Worm (Caenorhabditis elegans) whole organism, midembryonic: Measurements from ENCODE around the gene cwf-19L2.

ENCODE experiments used
- T22C8.4 ChIP-seq: fragments of 200-800 bp; sonication (Bioruptor generic); IDR thresholded peaks from 2 replicates; pipeline ENCODE4 v1.3.6; 2022; ENCODE audit warnings: missing genetic modification characterization, missing compliant biosample characterization
- cog-1 ChIP-seq: sonication (generic microtip); optimal IDR thresholded peaks from 2 replicates; lab custom pipeline; 2016; ENCODE audit warnings: missing genetic modification characterization, missing compliant biosample characterization
- flt-1 ChIP-seq: fragments of 200-800 bp; sonication (Bioruptor generic); IDR thresholded peaks from 2 replicates; pipeline ENCODE4 v1.3.6; 2022; ENCODE audit warnings: missing genetic modification characterization, missing compliant biosample characterization
- klf-2 ChIP-seq: fragments of 200-800 bp; sonication (Bioruptor generic); conservative IDR thresholded peaks from 2 replicates; pipeline ENCODE4 v1.3.6; 2022; ENCODE audit warnings: missing genetic modification reagents, missing genetic modification characterization, missing compliant biosample characterization
- med-1 ChIP-seq: sonication (generic microtip); optimal IDR thresholded peaks from 2 replicates; lab custom pipeline; 2017; ENCODE audit warnings: missing genetic modification characterization, mild to moderate bottlenecking, missing compliant biosample characterization, antibody characterized with exemption, missing genetic modification reagents; ENCODE audit not compliant: insufficient read depth
- ref-1 ChIP-seq: fragments of 200-800 bp; sonication (Bioruptor generic); conservative IDR thresholded peaks from 2 replicates; pipeline ENCODE4 v1.3.6; 2022; ENCODE audit warnings: missing genetic modification reagents, missing genetic modification characterization, missing compliant biosample characterization
- tab-1 ChIP-seq: fragments of 200-800 bp; sonication (Bioruptor generic); IDR thresholded peaks from 2 replicates; pipeline ENCODE4 v1.3.6; 2022; ENCODE audit warnings: missing genetic modification characterization, missing compliant biosample characterization
- ztf-23 ChIP-seq: fragments of 200-800 bp; sonication (Bioruptor generic); IDR thresholded peaks from 2 replicates; pipeline ENCODE4 v1.3.6; 2022; ENCODE audit warnings: missing genetic modification reagents, missing genetic modification characterization, missing compliant biosample characterization
- ztf-29 ChIP-seq: fragments of 200-800 bp; sonication (Bioruptor generic); IDR thresholded peaks from 2 replicates; pipeline ENCODE4 v1.3.6; 2022; ENCODE audit warnings: missing genetic modification reagents, missing genetic modification characterization, missing compliant biosample characterization

Gene cwf-19L2

DNA sequence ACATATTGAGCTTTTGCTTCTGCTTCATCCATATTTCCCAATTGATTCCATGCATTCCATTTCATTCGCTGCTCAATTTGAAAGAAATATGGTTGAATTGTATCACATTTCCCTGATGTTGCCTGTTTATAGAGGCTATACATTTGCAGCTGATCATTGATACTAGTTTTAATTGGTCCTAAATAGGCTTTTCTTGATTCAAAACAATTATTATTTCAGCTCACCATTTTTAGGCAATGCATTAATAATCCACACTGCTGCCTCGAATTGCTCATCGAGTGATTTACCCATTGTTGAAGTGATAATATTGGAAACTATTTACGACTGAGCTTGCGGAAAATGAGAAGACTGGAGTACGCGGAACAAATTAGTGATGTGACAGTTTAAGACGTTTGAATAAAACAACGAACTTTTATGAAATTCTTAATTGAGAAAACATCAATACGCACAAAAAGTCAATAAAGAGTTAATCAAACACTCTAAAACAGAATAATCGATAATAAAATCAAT, 15.2 kb downstream of the cwf-19L2 start, which contains the start of gene acbp-4:
Gene acbp-4, minus strand, starts transcription at position 510 of the 510 bp plus-strand sequence.
- TF ChIP-seq tab-1 (GFP tag; lab: Robert Waterston, UW): no peak
- TF ChIP-seq ztf-29 (GFP tag; lab: Robert Waterston, UW): no peak
- TF ChIP-seq cog-1 (tag; lab: Kevin White, UChicago): no peak
- TF ChIP-seq klf-2: no peak
- no peak for TF ChIP-seq ztf-23 (GFP tag; lab: Robert Waterston, UW)
- TF ChIP-seq T22C8.4: no peak
- TF ChIP-seq flt-1 (GFP tag; lab: Robert Waterston, UW): no peak
- no peak for TF ChIP-seq ref-1 (GFP tag; lab: Robert Waterston, UW)
- no peak for TF ChIP-seq med-1

DNA sequence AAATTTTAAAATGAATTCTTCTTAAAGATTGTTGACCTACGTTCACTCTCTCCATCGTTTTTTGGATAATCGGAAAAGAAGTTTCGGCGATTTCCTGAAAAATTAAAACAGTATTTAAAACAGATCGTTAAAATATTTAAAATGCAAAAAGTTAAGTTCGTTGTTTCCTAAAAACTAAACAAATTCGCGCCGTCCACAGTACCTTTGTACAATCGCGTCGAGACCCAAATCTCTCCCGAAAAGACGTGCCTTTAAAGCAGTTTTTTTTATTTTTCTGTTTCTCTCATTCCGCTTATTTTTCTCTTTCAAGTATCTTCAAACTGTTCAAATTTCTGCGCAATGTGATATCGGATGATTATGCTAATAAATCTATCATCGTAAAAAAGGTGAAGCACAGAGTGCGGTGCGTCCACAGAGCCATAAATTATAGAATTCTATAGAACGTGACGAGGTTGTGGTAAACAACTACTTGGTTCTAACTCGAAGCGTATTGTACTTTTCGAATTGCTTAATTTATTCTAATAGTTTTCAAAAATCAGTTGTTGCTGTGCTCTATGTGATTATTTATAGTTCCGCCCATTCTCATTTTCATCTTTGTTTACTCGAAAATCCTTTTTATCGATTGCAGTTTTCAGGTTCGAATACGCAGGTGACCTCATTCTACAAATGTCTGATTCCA, 17.4 kb downstream of the cwf-19L2 start, which contains the start of the genes F56C9.6 and F56C9.3:
Gene F56C9.6, minus strand, starts transcription at position 112 of the 679 bp plus-strand sequence.
Gene F56C9.3, plus strand, starts transcription at position 629 of the 679 bp plus-strand sequence.
- TF ChIP-seq flt-1 (GFP tag; lab: Robert Waterston, UW): no peak
- no peak for TF ChIP-seq klf-2
- TF ChIP-seq med-1: no peak
- no peak for TF ChIP-seq ref-1 (GFP tag; lab: Robert Waterston, UW)
- no peak for TF ChIP-seq tab-1 (GFP tag; lab: Robert Waterston, UW)
- TF ChIP-seq ztf-23 (GFP tag; lab: Robert Waterston, UW): no peak
- TF ChIP-seq cog-1 (tag; lab: Kevin White, UChicago): no peak
- no peak for TF ChIP-seq T22C8.4
- TF ChIP-seq ztf-29 (GFP tag; lab: Robert Waterston, UW): no peak

DNA sequence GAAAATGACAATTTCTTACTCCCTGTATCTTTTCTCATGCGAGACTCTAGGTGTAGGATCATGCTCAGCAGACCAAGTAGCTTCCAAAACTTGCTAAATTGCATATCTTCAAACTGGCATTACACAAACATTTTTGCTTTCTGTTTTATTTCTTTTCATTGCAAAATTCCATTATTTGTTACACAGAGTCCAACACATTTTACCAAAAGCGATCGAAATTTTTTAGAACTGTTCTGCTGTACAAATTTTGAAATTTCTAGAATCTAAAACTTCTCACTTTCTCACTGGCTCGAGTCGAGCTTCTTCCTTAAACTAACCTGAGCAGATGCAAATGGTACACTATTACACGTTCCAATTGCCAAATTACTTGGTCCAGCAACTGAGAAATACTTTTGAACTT, 21.0 kb downstream of the cwf-19L2 start:
- no peak for TF ChIP-seq ref-1 (GFP tag; lab: Robert Waterston, UW)
- TF ChIP-seq tab-1 (GFP tag; lab: Robert Waterston, UW): no peak
- TF ChIP-seq cog-1 (tag; lab: Kevin White, UChicago): no peak
- TF ChIP-seq ztf-29 (GFP tag; lab: Robert Waterston, UW): no peak
- no peak for TF ChIP-seq med-1
- no peak for TF ChIP-seq flt-1 (GFP tag; lab: Robert Waterston, UW)

DNA sequence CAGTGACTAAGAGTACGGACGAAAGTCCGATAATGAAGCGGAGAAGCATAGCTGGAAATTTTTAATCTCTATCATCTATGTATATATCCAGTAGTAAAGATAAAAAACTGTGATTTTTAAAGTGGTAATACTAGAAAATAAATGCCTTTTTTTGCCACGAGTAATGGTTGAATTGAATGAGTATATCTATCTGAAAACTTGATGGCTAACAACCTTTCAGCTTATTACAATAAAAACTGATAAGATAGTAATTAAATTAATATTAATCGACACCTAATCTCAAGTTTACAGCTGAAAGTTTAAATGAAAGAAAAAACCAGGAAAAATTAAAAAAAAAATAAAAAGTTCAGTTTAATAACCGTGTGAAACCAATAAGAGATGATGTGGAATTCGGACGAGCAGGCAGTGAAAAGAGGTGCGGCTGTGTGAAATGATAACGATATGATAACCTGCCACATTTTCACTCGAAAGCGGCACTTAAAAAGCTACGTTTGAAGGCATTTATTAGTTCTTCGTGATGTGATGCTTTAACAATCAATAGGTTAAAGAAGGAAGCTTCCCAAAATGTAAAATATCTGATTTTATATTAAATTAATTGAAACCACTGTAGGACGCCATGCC, 21.6 kb downstream of the cwf-19L2 start, which contains the start of gene nspg-6:
Gene nspg-6, minus strand, starts transcription at position 51 of the 621 bp plus-strand sequence.
- TF ChIP-seq tab-1 (GFP tag; lab: Robert Waterston, UW) (no peak), med-1 (no peak), ztf-23 (GFP tag; lab: Robert Waterston, UW) (no peak), ref-1 (GFP tag; lab: Robert Waterston, UW) (no peak), ztf-29 (GFP tag; lab: Robert Waterston, UW) (no peak), flt-1 (GFP tag; lab: Robert Waterston, UW) (no peak), cog-1 (tag; lab: Kevin White, UChicago) (no peak), T22C8.4 (no peak), klf-2 (no peak)

DNA sequence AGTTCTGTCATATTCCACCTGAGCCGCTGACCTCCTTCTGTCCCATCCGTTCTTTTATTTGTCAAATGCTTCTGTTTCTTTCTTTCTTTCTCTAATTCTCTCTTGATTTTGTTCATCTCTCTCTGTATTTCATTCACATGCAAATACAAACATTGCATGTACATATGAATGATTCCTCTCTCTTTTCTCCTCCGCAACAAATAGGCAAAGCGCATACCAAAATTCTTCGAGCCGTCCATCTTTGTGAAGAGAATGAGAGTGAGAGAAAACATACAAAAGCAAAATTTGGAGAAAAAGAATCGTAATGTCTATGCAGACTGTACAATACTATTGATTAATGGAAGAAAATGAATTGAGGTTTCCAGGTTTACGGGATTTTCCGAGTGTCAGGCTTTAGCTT, 23.9 kb downstream of the cwf-19L2 start:
- TF ChIP-seq cog-1 (tag; lab: Kevin White, UChicago): peak; percentile 7
- TF ChIP-seq med-1: no peak

DNA sequence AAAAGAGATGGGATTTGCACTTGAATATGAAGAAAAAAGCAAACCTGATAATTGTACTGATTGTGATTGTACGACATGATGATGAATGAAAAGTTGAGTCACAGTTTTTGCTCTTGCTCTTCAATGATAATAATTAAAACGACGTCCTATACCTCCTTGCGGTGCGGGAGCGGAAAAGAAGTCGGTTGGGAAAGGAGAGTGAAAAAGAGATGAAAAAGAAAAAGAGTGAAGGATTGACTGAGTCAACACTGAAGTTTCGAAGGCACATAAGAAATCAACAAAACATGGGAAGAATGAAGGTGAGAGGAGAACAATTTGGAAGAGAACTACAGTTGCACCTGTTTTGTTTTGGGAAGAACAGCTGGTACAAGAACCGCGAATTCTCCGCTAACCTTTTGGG, 26.0 kb downstream of the cwf-19L2 start, which contains the start of gene F56C9.8:
Gene F56C9.8, minus strand, starts transcription at position 120 of the 400 bp plus-strand sequence.
- TF ChIP-seq tab-1 (GFP tag; lab: Robert Waterston, UW) (no peak), med-1 (no peak), ref-1 (GFP tag; lab: Robert Waterston, UW) (no peak), T22C8.4 (no peak), flt-1 (GFP tag; lab: Robert Waterston, UW) (no peak), ztf-23 (GFP tag; lab: Robert Waterston, UW) (no peak), klf-2 (no peak), ztf-29 (GFP tag; lab: Robert Waterston, UW) (no peak), cog-1 (tag; lab: Kevin White, UChicago) (no peak)

DNA sequence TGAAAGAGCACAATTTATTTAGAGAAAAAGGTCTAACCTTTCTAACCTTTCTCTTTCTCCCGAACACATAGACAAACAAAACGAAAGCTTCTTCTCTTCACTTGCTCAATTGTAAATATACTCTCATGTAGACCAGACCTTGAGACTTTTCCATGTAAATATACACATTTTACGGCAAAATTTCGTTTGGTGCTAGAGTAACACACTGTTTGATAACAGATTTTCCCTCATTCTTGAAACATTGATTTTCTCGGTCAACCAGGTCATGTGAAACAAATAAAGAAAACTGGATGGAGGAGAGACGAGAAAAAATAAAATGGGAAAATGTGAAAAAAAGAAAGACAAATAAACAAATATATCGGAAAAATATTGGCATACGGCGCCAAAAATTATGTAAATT, 28.6 kb downstream of the cwf-19L2 start:
- TF ChIP-seq tab-1 (GFP tag; lab: Robert Waterston, UW) (no peak), T22C8.4 (no peak), klf-2 (no peak), med-1 (no peak), ztf-29 (GFP tag; lab: Robert Waterston, UW) (no peak), ref-1 (GFP tag; lab: Robert Waterston, UW) (no peak), ztf-23 (GFP tag; lab: Robert Waterston, UW) (no peak), cog-1 (tag; lab: Kevin White, UChicago) (no peak), flt-1 (GFP tag; lab: Robert Waterston, UW) (no peak)

DNA sequence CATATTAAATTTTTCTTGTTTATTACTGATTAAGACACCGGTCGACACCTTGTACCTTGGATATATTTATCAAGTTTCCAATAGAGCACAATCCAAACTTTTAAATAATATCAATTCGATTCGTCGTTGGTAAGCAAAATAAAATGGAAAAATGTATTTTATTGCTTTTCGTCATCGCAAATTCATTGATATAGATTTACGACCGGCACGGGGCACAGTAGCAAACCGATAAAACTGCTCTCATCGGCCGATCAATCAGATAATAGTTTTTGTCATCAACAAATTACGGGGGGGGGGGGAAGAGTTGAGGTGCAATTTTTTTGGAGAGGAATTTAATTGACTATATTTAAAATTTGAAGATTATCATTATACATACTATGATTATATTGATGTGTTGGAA, 29.9 kb downstream of the cwf-19L2 start:
- no peak for TF ChIP-seq flt-1 (GFP tag; lab: Robert Waterston, UW)
- TF ChIP-seq ztf-23 (GFP tag; lab: Robert Waterston, UW): no peak
- TF ChIP-seq T22C8.4: no peak
- TF ChIP-seq tab-1 (GFP tag; lab: Robert Waterston, UW): no peak
- TF ChIP-seq med-1: no peak
- no peak for TF ChIP-seq klf-2
- no peak for TF ChIP-seq cog-1 (tag; lab: Kevin White, UChicago)
- TF ChIP-seq ref-1 (GFP tag; lab: Robert Waterston, UW): no peak
- TF ChIP-seq ztf-29 (GFP tag; lab: Robert Waterston, UW): no peak

DNA sequence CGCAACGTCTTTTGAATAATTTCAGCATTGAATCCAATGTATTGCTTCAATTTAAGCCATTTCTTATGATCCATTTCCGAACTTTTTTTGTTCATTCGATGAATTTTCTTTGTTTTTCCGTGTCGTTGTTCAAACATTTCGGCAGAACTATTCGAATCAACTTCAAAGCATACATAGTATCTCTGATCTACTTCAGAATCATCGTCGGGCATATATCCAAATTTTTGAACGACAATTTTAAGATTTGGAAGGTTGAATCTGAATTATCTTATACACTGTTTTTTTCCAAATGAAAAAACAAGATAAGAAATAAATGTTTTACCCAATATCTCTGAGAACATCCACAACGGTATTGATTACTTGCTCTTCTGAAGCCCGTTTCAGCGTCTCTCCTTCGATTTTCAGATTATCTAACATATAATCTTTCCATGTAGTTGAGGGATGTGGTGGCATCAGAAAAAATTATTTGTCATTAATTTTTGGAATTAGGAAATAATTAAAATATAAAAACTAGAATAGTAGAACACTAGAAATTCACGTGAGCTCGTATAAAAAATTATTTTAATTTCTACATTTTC, 35.8 kb downstream of the cwf-19L2 start, which contains the start of gene lab-2:
Gene lab-2, minus strand, starts transcription at position 453 of the 578 bp plus-strand sequence.
- TF ChIP-seq cog-1 (tag; lab: Kevin White, UChicago) (no peak), ztf-29 (GFP tag; lab: Robert Waterston, UW) (no peak), ref-1 (GFP tag; lab: Robert Waterston, UW) (no peak)
